Worm (Caenorhabditis elegans) whole organism, L4 larva: ENCODE measurements around the gene R160.10.

Experiments used
- R02D3.7 ChIP-seq: fragments of 150-350 bp; sonication (generic microtip); optimal IDR thresholded peaks from 3 replicates; lab custom pipeline; 2014; ENCODE audit warnings: missing biosample characterization, missing genetic modification characterization
- ZK337.2 ChIP-seq: fragments of 200-800 bp; sonication (Bioruptor generic); IDR thresholded peaks from 2 replicates; pipeline ENCODE4 v1.3.6; 2022; ENCODE audit warnings: missing genetic modification reagents, missing genetic modification characterization, missing compliant biosample characterization
- ZK546.5 ChIP-seq, 2 experiments: sonication (generic microtip); optimal IDR thresholded peaks; 2 replicates each; lab custom pipeline; 2017; ENCODE audit warnings: missing biosample characterization in 2 of 2, missing genetic modification characterization in 2 of 2
- aha-1 ChIP-seq: fragments of 150-350 bp; peaks from one replicate; lab custom pipeline; 2014; ENCODE audit warnings: missing biosample characterization, missing genetic modification characterization
- ceh-28 ChIP-seq: fragments of 150-350 bp; optimal IDR thresholded peaks from 2 replicates; lab custom pipeline; 2014; ENCODE audit warnings: missing biosample characterization, missing genetic modification reagents, missing genetic modification characterization
- ceh-32 ChIP-seq: sonication (generic microtip); optimal IDR thresholded peaks from 2 replicates; lab custom pipeline; 2016; ENCODE audit warnings: mild to moderate bottlenecking, missing genetic modification characterization, missing compliant biosample characterization; ENCODE audit not compliant: poor library complexity
- ces-1 ChIP-seq: fragments of 150-350 bp; sonication (generic microtip); optimal IDR thresholded peaks from 4 replicates; lab custom pipeline; 2014; ENCODE audit warnings: missing biosample characterization, missing genetic modification reagents, missing genetic modification characterization
- ctbp-1 ChIP-seq: fragments of 200-800 bp; sonication (Bioruptor generic); IDR thresholded peaks from 2 replicates; pipeline ENCODE4 v1.3.6; 2022; ENCODE audit warnings: missing genetic modification reagents, missing genetic modification characterization, missing compliant biosample characterization
- daf-12 ChIP-seq: fragments of 150-350 bp; optimal IDR thresholded peaks from 2 replicates; lab custom pipeline; 2014; ENCODE audit warnings: missing biosample characterization, missing genetic modification reagents, missing genetic modification characterization
- daf-19 ChIP-seq: fragments of 200-800 bp; sonication (Bioruptor generic); conservative IDR thresholded peaks from 2 replicates; pipeline ENCODE4 v1.3.6; 2022; ENCODE audit warnings: missing genetic modification characterization, missing compliant biosample characterization
- daf-8 ChIP-seq: fragments of 200-800 bp; sonication (Bioruptor generic); IDR thresholded peaks from 2 replicates; pipeline ENCODE4 v1.3.6; 2022; ENCODE audit warnings: missing genetic modification characterization, missing compliant biosample characterization
- dmd-8 ChIP-seq: fragments of 200-800 bp; sonication (Bioruptor generic); IDR thresholded peaks from 2 replicates; pipeline ENCODE4 v1.3.6; 2022; ENCODE audit warnings: missing genetic modification characterization, missing compliant biosample characterization
- dmd-9 ChIP-seq: fragments of 200-800 bp; sonication (Bioruptor generic); IDR thresholded peaks from 2 replicates; pipeline ENCODE4 v1.3.6; 2022; ENCODE audit warnings: missing genetic modification reagents, missing genetic modification characterization, missing compliant biosample characterization
- dpl-1 ChIP-seq: fragments of 150-350 bp; optimal IDR thresholded peaks from 2 replicates; lab custom pipeline; 2014; ENCODE audit warnings: missing biosample characterization, missing genetic modification reagents, missing genetic modification characterization
- duxl-1 ChIP-seq: sonication (generic microtip); optimal IDR thresholded peaks from 2 replicates; lab custom pipeline; 2016; ENCODE audit warnings: mild to moderate bottlenecking, missing genetic modification characterization, moderate library complexity, missing compliant biosample characterization; ENCODE audit not compliant: poor library complexity
- dve-1 ChIP-seq: sonication (generic microtip); optimal IDR thresholded peaks from 2 replicates; lab custom pipeline; 2017; ENCODE audit warnings: antibody characterized with exemption, mild to moderate bottlenecking, missing genetic modification characterization, missing compliant biosample characterization; ENCODE audit not compliant: insufficient read depth
- egl-27 ChIP-seq: sonication (generic microtip); optimal IDR thresholded peaks from 3 replicates; lab custom pipeline; 2017; ENCODE audit warnings: missing biosample characterization, missing genetic modification reagents, missing genetic modification characterization
- egl-43 ChIP-seq: fragments of 200-800 bp; sonication (Bioruptor generic); IDR thresholded peaks from 2 replicates; pipeline ENCODE4 v1.3.6; 2022; ENCODE audit warnings: missing genetic modification reagents, missing genetic modification characterization, missing compliant biosample characterization
- gei-8 ChIP-seq: fragments of 200-800 bp; sonication (Bioruptor generic); optimal IDR thresholded peaks from 2 replicates; lab custom pipeline; 2018; ENCODE audit warnings: mild to moderate bottlenecking, missing genetic modification characterization, missing compliant biosample characterization
- hif-1 ChIP-seq, 2 experiments: sonication (generic microtip); optimal IDR thresholded peaks; 2 replicates each; lab custom pipeline; 2016 to 2017; ENCODE audit warnings: missing compliant biosample characterization in 2 of 2, missing genetic modification characterization in 2 of 2, missing genetic modification reagents in 2 of 2, missing genotype in 2 of 2, mild to moderate bottlenecking in 1 of 2
- hlh-11 ChIP-seq: fragments of 200-800 bp; sonication (Bioruptor generic); optimal IDR thresholded peaks from 2 replicates; lab custom pipeline; 2018; ENCODE audit warnings: mild to moderate bottlenecking, missing genetic modification characterization, missing compliant biosample characterization
- hlh-30 ChIP-seq: sonication (generic microtip); optimal IDR thresholded peaks from 2 replicates; lab custom pipeline; 2017; ENCODE audit warnings: antibody characterized with exemption, mild to moderate bottlenecking, missing genetic modification characterization, missing compliant biosample characterization; ENCODE audit not compliant: insufficient read depth
- jun-1 ChIP-seq: fragments of 150-350 bp; optimal IDR thresholded peaks from 2 replicates; lab custom pipeline; 2014; ENCODE audit warnings: missing biosample characterization, missing genetic modification reagents, missing genetic modification characterization
- lin-1 ChIP-seq: fragments of 200-800 bp; sonication (Bioruptor generic); IDR thresholded peaks from 2 replicates; pipeline ENCODE4 v1.3.6; 2022; ENCODE audit warnings: missing genetic modification reagents, missing genetic modification characterization, missing compliant biosample characterization
- lir-3 ChIP-seq: sonication (generic microtip); optimal IDR thresholded peaks from 2 replicates; lab custom pipeline; 2016; ENCODE audit warnings: mild to moderate bottlenecking, missing genetic modification characterization, missing compliant biosample characterization
- lsy-2 ChIP-seq, 2 experiments: fragments of 150-350 bp in 1 of 2; sonication (generic microtip) in 1 of 2; optimal IDR thresholded peaks; 2 replicates each; lab custom pipeline; 2014 to 2017; ENCODE audit warnings: missing biosample characterization in 2 of 2, missing genetic modification characterization in 2 of 2
- mdl-1 ChIP-seq, 2 experiments: fragments of 150-350 bp in 1 of 2; sonication (generic microtip) in 1 of 2; optimal IDR thresholded peaks; 2 replicates each; lab custom pipeline; 2014 to 2017; ENCODE audit warnings: missing biosample characterization in 2 of 2, missing genetic modification characterization in 2 of 2
- mdt-29 ChIP-seq: fragments of 200-800 bp; sonication (Bioruptor generic); IDR thresholded peaks from 2 replicates; pipeline ENCODE4 v1.3.6; 2022; ENCODE audit warnings: missing genetic modification reagents, missing genetic modification characterization, missing compliant biosample characterization
- mep-1 ChIP-seq: fragments of 150-350 bp; sonication (generic microtip); optimal IDR thresholded peaks from 3 replicates; lab custom pipeline; 2014; ENCODE audit warnings: missing biosample characterization, missing genetic modification characterization
- mxl-3 ChIP-seq: fragments of 200-800 bp; sonication (Bioruptor generic); optimal IDR thresholded peaks from 2 replicates; lab custom pipeline; 2018; ENCODE audit warnings: mild to moderate bottlenecking, missing genetic modification characterization, missing compliant biosample characterization
- nhr-10 ChIP-seq: fragments of 150-350 bp; optimal IDR thresholded peaks from 2 replicates; lab custom pipeline; 2014; ENCODE audit warnings: missing biosample characterization, missing genetic modification characterization
- nhr-111 ChIP-seq: fragments of 200-800 bp; sonication (Bioruptor generic); optimal IDR thresholded peaks from 2 replicates; lab custom pipeline; 2018; ENCODE audit warnings: mild to moderate bottlenecking, missing genetic modification characterization, missing compliant biosample characterization
- nhr-28 ChIP-seq: fragments of 150-350 bp; optimal IDR thresholded peaks from 2 replicates; lab custom pipeline; 2014; ENCODE audit warnings: missing biosample characterization, missing genetic modification characterization
- nhr-41 ChIP-seq: fragments of 200-800 bp; sonication (Bioruptor generic); IDR thresholded peaks from 2 replicates; pipeline ENCODE4 v1.3.6; 2022; ENCODE audit warnings: missing genetic modification reagents, missing genetic modification characterization, missing compliant biosample characterization
- php-3 ChIP-seq: fragments of 200-800 bp; sonication (Bioruptor generic); IDR thresholded peaks from 2 replicates; pipeline ENCODE4 v1.3.6; 2022; ENCODE audit warnings: missing genetic modification reagents, missing genetic modification characterization, missing compliant biosample characterization
- pqm-1 ChIP-seq: sonication (generic microtip); optimal IDR thresholded peaks from 2 replicates; lab custom pipeline; 2017; ENCODE audit warnings: missing biosample characterization, missing genetic modification characterization
- saeg-2 ChIP-seq: fragments of 200-800 bp; sonication (Bioruptor generic); IDR thresholded peaks from 2 replicates; pipeline ENCODE4 v1.3.6; 2022; ENCODE audit warnings: missing genetic modification reagents, missing genetic modification characterization, missing compliant biosample characterization
- set-16 ChIP-seq: fragments of 200-800 bp; sonication (Bioruptor generic); IDR thresholded peaks from 2 replicates; pipeline ENCODE4 v1.3.6; 2022; ENCODE audit warnings: missing genetic modification reagents, missing genetic modification characterization, missing compliant biosample characterization
- snpc-1.2 ChIP-seq: fragments of 200-800 bp; sonication (Bioruptor generic); IDR thresholded peaks from 2 replicates; pipeline ENCODE4 v1.3.6; 2022; ENCODE audit warnings: missing genetic modification reagents, missing genetic modification characterization, missing compliant biosample characterization
- unc-62 ChIP-seq, 3 experiments: fragments of 150-350 bp in 1 of 3; sonication (generic microtip); optimal IDR thresholded peaks in 2 of 3; peaks in 1 of 3; 1 replicate in 1 of 3; 2 replicates in 2 of 3; lab custom pipeline; 2014 to 2017; ENCODE audit warnings: missing biosample characterization in 3 of 3, missing genetic modification characterization in 3 of 3, missing genetic modification reagents in 3 of 3, missing genotype in 1 of 3
- vab-7 ChIP-seq: fragments of 200-800 bp; sonication (Bioruptor generic); IDR thresholded peaks from 2 replicates; pipeline ENCODE4 v1.3.6; 2022; ENCODE audit warnings: missing genetic modification reagents, missing genetic modification characterization, missing compliant biosample characterization
- zag-1 ChIP-seq: fragments of 150-350 bp; optimal IDR thresholded peaks from 2 replicates; lab custom pipeline; 2014; ENCODE audit warnings: missing biosample characterization, missing genetic modification characterization
- zip-2 ChIP-seq: fragments of 150-350 bp; optimal IDR thresholded peaks from 2 replicates; lab custom pipeline; 2014; ENCODE audit warnings: missing biosample characterization, missing genetic modification characterization

The R160.10 gene

ce11 chrX:4388834-4389409 is 21.6 kb upstream of the R160.10 start, which contains the start of gene dpy-23 (continued):
- TF ChIP-seq jun-1 (tag; lab: Kevin White, UChicago) (peak; percentile 82), mxl-3 (GFP tag; lab: Kevin White, UChicago) (peak; percentile 82), dmd-9 (GFP tag; lab: Robert Waterston, UW) (0 out of 2 replicates have a peak, but pooled peaks have one; percentile 50), duxl-1 (peak; percentile 58), vab-7 (peak; percentile 53; the same call in 1 of the 2 replicates), ZK337.2 (GFP tag; lab: Robert Waterston, UW) (no peak), lin-1 (0 out of 2 replicates have a peak, but pooled peaks have one; percentile 49), saeg-2 (GFP tag; lab: Robert Waterston, UW) (0 out of 2 replicates have a peak, but pooled peaks have one; percentile 39), R02D3.7 (tag; lab: Kevin White, UChicago) (no peak), daf-8 (no peak), zip-2 (tag; lab: Kevin White, UChicago) (peak; percentile 38), hif-1 (tag; optimal IDR thresholded peaks at IDR 0.05; lab: Kevin White, UChicago) (peak in 1 of 2 experiments; percentile 80), nhr-111 (GFP tag; lab: Kevin White, UChicago) (no peak), lsy-2 (tag; optimal IDR thresholded peaks at IDR 0.05; lab: Kevin White, UChicago) (peak; percentile 80 to 89), hlh-30 (tag; lab: Kevin White, UChicago) (peak; percentile 97), snpc-1.2 (GFP tag; lab: Robert Waterston, UW) (no peak), zag-1 (tag; lab: Kevin White, UChicago) (peak; percentile 77), lir-3 (tag; lab: Kevin White, UChicago) (no peak)

ce11 chrX:4386493-4386892 is 19.2 kb upstream of the R160.10 start:
- TF ChIP-seq mdl-1 (tag; optimal IDR thresholded peaks at IDR 0.05; lab: Kevin White, UChicago): peak in 1 of 2 experiments; percentile 5
- peak; percentile 4 for TF ChIP-seq nhr-28
- TF ChIP-seq ceh-28 (tag; lab: Kevin White, UChicago): no peak
- TF ChIP-seq hlh-30 (tag; lab: Kevin White, UChicago): peak; percentile 69

ce11 chrX:4383316-4383936 is 16.1 kb upstream of the R160.10 start, which contains the start of gene lst-2:
lst-2 (minus strand) TSS chrX:4383366.
- no peak for TF ChIP-seq nhr-10 (tag; lab: Kevin White, UChicago)
- no peak for TF ChIP-seq nhr-41
- TF ChIP-seq egl-27: no peak
- peak in 1 of 2 experiments; percentile 8 for TF ChIP-seq unc-62 (GFP tag; optimal IDR thresholded peaks at IDR 0.05 in 1 of 2; lab: Kevin White, UChicago)
- TF ChIP-seq unc-62 (tag; optimal IDR thresholded peaks at IDR 0.05; lab: Kevin White, UChicago): no peak
- TF ChIP-seq set-16 (GFP tag; lab: Robert Waterston, UW): peak; percentile 77
- no peak for TF ChIP-seq daf-12
- no peak for TF ChIP-seq egl-43 (GFP tag; lab: Robert Waterston, UW)
- no peak for TF ChIP-seq ZK546.5 (tag; optimal IDR thresholded peaks at IDR 0.05; lab: Kevin White, UChicago)
- no peak for TF ChIP-seq dpl-1
- no peak for TF ChIP-seq ces-1 (GFP tag; lab: Kevin White, UChicago)
- TF ChIP-seq php-3 (GFP tag; lab: Robert Waterston, UW): no peak
- TF ChIP-seq mdt-29 (GFP tag; lab: Robert Waterston, UW): no peak
- TF ChIP-seq daf-19: no peak
- TF ChIP-seq ctbp-1 (GFP tag; lab: Robert Waterston, UW): no peak
- TF ChIP-seq hlh-11 (tag; lab: Kevin White, UChicago): peak; percentile 6
- no peak for TF ChIP-seq dmd-8 (GFP tag; lab: Robert Waterston, UW)
- TF ChIP-seq ceh-32 (tag; lab: Kevin White, UChicago): no peak
- TF ChIP-seq dve-1 (tag; lab: Kevin White, UChicago): no peak
- peak; percentile 1 for TF ChIP-seq pqm-1 (tag; lab: Kevin White, UChicago)
- TF ChIP-seq gei-8: no peak
- TF ChIP-seq mep-1: no peak
- TF ChIP-seq aha-1 (tag; lab: Kevin White, UChicago): no peak
